Fruit fly (Drosophila melanogaster) whole organism, embryonic: ENCODE results near the gene MtnE.

Experiments
- Asciz ChIP-seq: fragments of 200-800 bp; sonication (Bioruptor generic); optimal IDR thresholded peaks from 2 replicates; lab custom pipeline; 2017; ENCODE audit warnings: missing biosample characterization, mild to moderate bottlenecking, missing genetic modification characterization, missing genetic modification reagents
- Bdp1 ChIP-seq: fragments of 200-800 bp; sonication (Bioruptor generic); optimal IDR thresholded peaks from 3 replicates; lab custom pipeline; 2016; ENCODE audit warnings: missing biosample characterization, missing genetic modification characterization
- CG10274 ChIP-seq: fragments of 200-800 bp; sonication (Bioruptor generic); optimal IDR thresholded peaks from 3 replicates; lab custom pipeline; 2017; ENCODE audit warnings: missing biosample characterization, mild to moderate bottlenecking, missing genetic modification characterization
- CG11456 ChIP-seq: fragments of 200-800 bp; sonication (Bioruptor generic); IDR thresholded peaks from 3 replicates; pipeline ENCODE4 v1.3.6; 2022; ENCODE audit warnings: missing biosample characterization, missing genetic modification characterization
- CG11560 ChIP-seq: fragments of 200-800 bp; sonication (Bioruptor generic); IDR thresholded peaks from 3 replicates; pipeline ENCODE4 v1.3.6; 2022; ENCODE audit warnings: missing biosample characterization, missing genetic modification characterization
- CG14050 ChIP-seq: fragments of 200-800 bp; sonication (Bioruptor generic); IDR thresholded peaks from 3 replicates; pipeline ENCODE4 v1.3.6; 2022; ENCODE audit warnings: missing biosample characterization, missing genetic modification characterization
- CG15696 ChIP-seq: fragments of 200-800 bp; sonication (Bioruptor generic); optimal IDR thresholded peaks from 2 replicates; lab custom pipeline; 2019; ENCODE audit warnings: missing biosample characterization, mild to moderate bottlenecking, missing genetic modification characterization, moderate library complexity
- CG17328 ChIP-seq: fragments of 200-800 bp; sonication (Bioruptor generic); IDR thresholded peaks from 2 replicates; pipeline ENCODE4 v1.3.6; 2022; ENCODE audit warnings: missing biosample characterization, missing genetic modification characterization
- CG17361 ChIP-seq: fragments of 200-800 bp; sonication (Bioruptor generic); IDR thresholded peaks from 3 replicates; pipeline ENCODE4 v1.3.6; 2022; ENCODE audit warnings: missing biosample characterization, missing genetic modification characterization
- CG17829 ChIP-seq: fragments of 200-800 bp; optimal IDR thresholded peaks from 2 replicates; lab custom pipeline; 2019; ENCODE audit warnings: missing biosample characterization, mild to moderate bottlenecking, missing genetic modification characterization, moderate library complexity
- CG2875 ChIP-seq: fragments of 200-800 bp; sonication (Bioruptor generic); optimal IDR thresholded peaks from 2 replicates; lab custom pipeline; 2017; ENCODE audit warnings: missing biosample characterization, mild to moderate bottlenecking, missing genetic modification characterization, missing genetic modification reagents
- CG30020 ChIP-seq: fragments of 200-800 bp; optimal IDR thresholded peaks from 2 replicates; lab custom pipeline; 2019; ENCODE audit warnings: missing biosample characterization, mild to moderate bottlenecking, missing genetic modification characterization, moderate library complexity
- CG30431 ChIP-seq: fragments of 200-800 bp; sonication (Bioruptor generic); optimal IDR thresholded peaks from 2 replicates; lab custom pipeline; 2017; ENCODE audit warnings: missing biosample characterization, missing genetic modification characterization
- CG33213 ChIP-seq: fragments of 200-800 bp; sonication (Bioruptor generic); optimal IDR thresholded peaks from 3 replicates; lab custom pipeline; 2016; ENCODE audit warnings: missing biosample characterization, missing genetic modification characterization
- CG6254 ChIP-seq: fragments of 200-800 bp; sonication (Bioruptor generic); optimal IDR thresholded peaks from 3 replicates; lab custom pipeline; 2017; ENCODE audit warnings: mild to moderate bottlenecking, missing biosample characterization, missing genetic modification reagents, missing genetic modification characterization
- CG6683 ChIP-seq: fragments of 200-800 bp; sonication (Bioruptor generic); optimal IDR thresholded peaks from 2 replicates; lab custom pipeline; 2017; ENCODE audit warnings: missing biosample characterization, mild to moderate bottlenecking, missing genetic modification characterization, missing genetic modification reagents
- CG8765 ChIP-seq: fragments of 200-800 bp; sonication (Bioruptor generic); IDR thresholded peaks from 2 replicates; pipeline ENCODE4 v1.3.6; 2022; ENCODE audit warnings: missing biosample characterization, missing genetic modification characterization
- CG9437 ChIP-seq: fragments of 200-800 bp; sonication (Bioruptor generic); optimal IDR thresholded peaks from 2 replicates; lab custom pipeline; 2018; ENCODE audit warnings: missing biosample characterization, mild to moderate bottlenecking, missing genetic modification characterization
- CG9727 ChIP-seq: fragments of 200-800 bp; sonication (Bioruptor generic); optimal IDR thresholded peaks from 3 replicates; lab custom pipeline; 2017; ENCODE audit warnings: missing biosample characterization, mild to moderate bottlenecking, missing genetic modification characterization
- Dbx ChIP-seq: fragments of 200-800 bp; sonication (Bioruptor generic); IDR thresholded peaks from 3 replicates; pipeline ENCODE4 v1.3.6; 2022; ENCODE audit warnings: missing biosample characterization, missing genetic modification characterization
- Dp ChIP-seq: fragments of 200-800 bp; sonication (Bioruptor generic); optimal IDR thresholded peaks from 2 replicates; lab custom pipeline; 2018; ENCODE audit warnings: missing biosample characterization, mild to moderate bottlenecking, missing genetic modification characterization, moderate library complexity
- E2f1 ChIP-seq: fragments of 200-800 bp; sonication (Bioruptor generic); IDR thresholded peaks from 2 replicates; pipeline ENCODE4 v1.3.6; 2022; ENCODE audit warnings: missing biosample characterization, missing genetic modification characterization
- E2f2 ChIP-seq: fragments of 200-800 bp; sonication (Bioruptor generic); IDR thresholded peaks from 2 replicates; pipeline ENCODE4 v1.3.6; 2022; ENCODE audit warnings: missing biosample characterization, missing genetic modification characterization
- Fer2 ChIP-seq: fragments of 200-800 bp; sonication (Bioruptor generic); optimal IDR thresholded peaks from 2 replicates; lab custom pipeline; 2018; ENCODE audit warnings: missing biosample characterization, mild to moderate bottlenecking, missing genetic modification characterization, moderate library complexity
- GATAe ChIP-seq: fragments of 200-800 bp; sonication (Bioruptor generic); conservative IDR thresholded peaks from 2 replicates; pipeline ENCODE4 v1.3.6; 2022; ENCODE audit warnings: missing biosample characterization, missing genetic modification characterization
- MBD-R2 ChIP-seq: fragments of 200-800 bp; sonication (Bioruptor generic); IDR thresholded peaks from 2 replicates; pipeline ENCODE4 v1.3.6; 2022; ENCODE audit warnings: missing biosample characterization, missing genetic modification characterization
- MTF-1 ChIP-seq: fragments of 200-800 bp; sonication (Bioruptor generic); optimal IDR thresholded peaks from 2 replicates; lab custom pipeline; 2018; ENCODE audit warnings: missing biosample characterization, mild to moderate bottlenecking, missing genetic modification characterization, borderline replicate concordance
- Neu2 ChIP-seq: fragments of 200-800 bp; sonication (Bioruptor generic); optimal IDR thresholded peaks from 3 replicates; lab custom pipeline; 2016; ENCODE audit warnings: missing biosample characterization, missing genetic modification characterization, borderline replicate concordance
- Usf ChIP-seq: fragments of 200-800 bp; sonication (Bioruptor generic); optimal IDR thresholded peaks from 2 replicates; lab custom pipeline; 2017; ENCODE audit warnings: missing genotype, missing biosample characterization, missing genetic modification characterization
- ato ChIP-seq: fragments of 200-800 bp; sonication (Bioruptor generic); IDR thresholded peaks from 2 replicates; pipeline ENCODE4 v1.3.6; 2022; ENCODE audit warnings: missing biosample characterization, missing genetic modification characterization; ENCODE audit not compliant: partially characterized antibody
- bcd ChIP-seq: fragments of 200-800 bp; sonication (Bioruptor generic); optimal IDR thresholded peaks from 2 replicates; lab custom pipeline; 2017; ENCODE audit warnings: missing biosample characterization, mild to moderate bottlenecking, missing genetic modification characterization
- cato ChIP-seq: fragments of 200-800 bp; sonication (Bioruptor generic); optimal IDR thresholded peaks from 2 replicates; lab custom pipeline; 2016; ENCODE audit warnings: missing biosample characterization, missing genetic modification characterization, borderline replicate concordance
- chinmo ChIP-seq: fragments of 200-800 bp; sonication (Bioruptor generic); IDR thresholded peaks from 4 replicates; pipeline ENCODE4 v1.3.6; 2022; ENCODE audit warnings: missing biosample characterization, missing genetic modification characterization; ENCODE audit not compliant: partially characterized antibody
- chn ChIP-seq: fragments of 200-800 bp; sonication (Bioruptor generic); optimal IDR thresholded peaks from 2 replicates; lab custom pipeline; 2016; ENCODE audit warnings: missing biosample characterization, missing genetic modification characterization
- corto ChIP-seq: fragments of 200-800 bp; sonication (Bioruptor generic); optimal IDR thresholded peaks from 2 replicates; lab custom pipeline; 2016; ENCODE audit warnings: missing biosample characterization, mild to moderate bottlenecking, missing genetic modification characterization, moderate library complexity
- en ChIP-seq: fragments of 200-800 bp; sonication (Bioruptor generic); optimal IDR thresholded peaks from 2 replicates; lab custom pipeline; 2016; ENCODE audit warnings: missing biosample characterization, missing genetic modification characterization
- exex ChIP-seq: fragments of 200-800 bp; sonication (Bioruptor generic); optimal IDR thresholded peaks from 4 replicates; lab custom pipeline; 2018; ENCODE audit warnings: missing biosample characterization, mild to moderate bottlenecking, missing genetic modification characterization, moderate library complexity
- gfzf ChIP-seq: fragments of 200-800 bp; sonication (Bioruptor generic); optimal IDR thresholded peaks from 2 replicates; lab custom pipeline; 2016; ENCODE audit warnings: missing biosample characterization, mild to moderate bottlenecking, missing genetic modification characterization, moderate library complexity
- gsb-n ChIP-seq: fragments of 200-800 bp; sonication (Bioruptor generic); optimal IDR thresholded peaks from 3 replicates; lab custom pipeline; 2018; ENCODE audit warnings: missing biosample characterization, mild to moderate bottlenecking, missing genetic modification characterization
- inv ChIP-seq: fragments of 200-800 bp; sonication (Bioruptor generic); IDR thresholded peaks from 2 replicates; pipeline ENCODE4 v1.3.6; 2022; ENCODE audit warnings: missing biosample characterization, missing genetic modification characterization; ENCODE audit not compliant: partially characterized antibody
- jigr1 ChIP-seq: fragments of 200-800 bp; sonication (Bioruptor generic); IDR thresholded peaks from 3 replicates; pipeline ENCODE4 v1.3.6; 2022; ENCODE audit warnings: missing biosample characterization, missing genetic modification characterization
- ken ChIP-seq: fragments of 200-800 bp; sonication (Bioruptor generic); IDR thresholded peaks from 3 replicates; pipeline ENCODE4 v1.3.6; 2022; ENCODE audit warnings: missing biosample characterization, missing genetic modification characterization
- lab ChIP-seq: fragments of 200-800 bp; sonication (Bioruptor generic); optimal IDR thresholded peaks from 3 replicates; lab custom pipeline; 2017; ENCODE audit warnings: missing biosample characterization, missing genetic modification characterization, mild to moderate bottlenecking, moderate library complexity, missing genetic modification reagents
- lov ChIP-seq, 2 experiments: fragments of 200-800 bp in 1 of 2; fragments of >200 bp in 1 of 2; sonication (Bioruptor generic) in 1 of 2; IDR thresholded peaks in 1 of 2; optimal IDR thresholded peaks in 1 of 2; 2 replicates in 1 of 2; 3 replicates in 1 of 2; pipeline versions ENCODE4 v1.3.6 to Lab custom; 2017 to 2022; ENCODE audit warnings: missing biosample characterization in 1 of 2, missing genetic modification characterization in 1 of 2
- org-1 ChIP-seq: fragments of 200-800 bp; sonication (Bioruptor generic); optimal IDR thresholded peaks from 2 replicates; lab custom pipeline; 2017; ENCODE audit warnings: missing biosample characterization, missing genetic modification characterization
- peb ChIP-seq: fragments of 200-800 bp; sonication (Bioruptor generic); IDR thresholded peaks from 2 replicates; pipeline ENCODE4 v1.3.6; 2022; ENCODE audit warnings: missing biosample characterization, missing genetic modification characterization
- slou ChIP-seq: fragments of 200-800 bp; sonication (Bioruptor generic); optimal IDR thresholded peaks from 3 replicates; lab custom pipeline; 2016; ENCODE audit warnings: missing biosample characterization, missing genetic modification characterization

The MtnE gene

dm6 chr3R:20534575-20534974 is at the start of gene MtnE, which contains the start of gene MtnD:
Gene MtnE, minus strand, starts transcription at chr3R:20534704.
Gene MtnD, plus strand, starts transcription at chr3R:20534962.
- TF ChIP-seq Dbx (no peak), corto (peak; percentile 39), Neu2 (GFP tag; lab: Kevin White, UChicago) (no peak), lab (GFP tag; lab: Kevin White, UChicago) (peak; percentile 16), CG30020 (tag; lab: Kevin White, UChicago) (no peak), exex (tag; lab: Kevin White, UChicago) (peak; percentile 65), CG8765 (GFP tag; lab: Robert Waterston, UW) (no peak), ato (GFP tag; lab: Robert Waterston, UW) (no peak), lov (optimal IDR thresholded peaks at IDR 0.05; lab: Kevin White, UChicago) (no peak), lov (GFP tag; IDR thresholded peaks at IDR 0.05; lab: Robert Waterston, UW) (no peak), bcd (no peak), peb (GFP tag; lab: Robert Waterston, UW) (no peak), CG17361 (GFP tag; lab: Robert Waterston, UW) (no peak), CG17829 (no peak), GATAe (peak; percentile 83; the same call in 1 of the 2 replicates), CG6254 (GFP tag; lab: Kevin White, UChicago) (no peak), CG10274 (GFP tag; lab: Kevin White, UChicago) (no peak), ken (GFP tag; lab: Robert Waterston, UW) (no peak), CG14050 (GFP tag; lab: Robert Waterston, UW) (no peak), CG11560 (tag; lab: Robert Waterston, UW) (no peak), CG11456 (GFP tag; lab: Robert Waterston, UW) (0 out of 3 replicates have a peak, but pooled peaks have one; percentile 6), CG6683 (GFP tag; lab: Kevin White, UChicago) (no peak), E2f1 (GFP tag; lab: Robert Waterston, UW) (no peak), CG9437 (no peak), inv (GFP tag; lab: Robert Waterston, UW) (no peak), MTF-1 (GFP tag; lab: Kevin White, UChicago) (peak; percentile 97), org-1 (GFP tag; lab: Kevin White, UChicago) (no peak), chinmo (GFP tag; lab: Robert Waterston, UW) (0 out of 4 replicates have a peak, but pooled peaks have one; percentile 41), en (GFP tag; lab: Kevin White, UChicago) (no peak), CG30431 (no peak), cato (no peak), MBD-R2 (GFP tag; lab: Robert Waterston, UW) (no peak), CG2875 (GFP tag; lab: Kevin White, UChicago) (no peak), Asciz (no peak)

dm6 chr3R:20581376-20581775 is 46.9 kb upstream of the MtnE start, which contains the start of gene CG34008:
Gene CG34008, minus strand, starts transcription at chr3R:20581522.
- TF ChIP-seq gfzf (GFP tag; lab: Kevin White, UChicago) (peak; percentile 58), slou (no peak), E2f2 (peak; percentile 67; the same call in 1 of the 2 replicates), chn (GFP tag; lab: Kevin White, UChicago) (no peak), Fer2 (no peak), CG33213 (no peak), Usf (GFP tag; lab: Kevin White, UChicago) (no peak), CG17328 (GFP tag; lab: Robert Waterston, UW) (no peak), CG9727 (GFP tag; lab: Kevin White, UChicago) (no peak), CG15696 (tag; lab: Kevin White, UChicago) (no peak), jigr1 (GFP tag; lab: Robert Waterston, UW) (no peak), Dp (GFP tag; lab: Kevin White, UChicago) (peak; percentile 54), Bdp1 (GFP tag; lab: Kevin White, UChicago) (no peak), gsb-n (tag; lab: Kevin White, UChicago) (no peak)
